Comparison of ENCODE assay signal across 3 fruit fly cellular contexts in genomic region chr3L:7249167-7249566, dm6.
TF ChIP-seq lines count a peak whose summit lies in the region.

TSS of gene Cdc27 (minus strand) at chr3L:7249340.

TF ChIP-seq in whole organism, embryonic, 481 proteins besides CTCF, POLR2A, EP300 and RAD21 (continued from another document and continues in another):
- TF ChIP-seq CG9932 (GFP tag; IDR thresholded peaks at IDR 0.05; lab: Robert Waterston, UW) = peak; percentile 72
- no peak for TF ChIP-seq CG11456 (GFP tag; IDR thresholded peaks at IDR 0.05; lab: Robert Waterston, UW)
- TF ChIP-seq fu2 (GFP tag; optimal IDR thresholded peaks at IDR 0.05; lab: Kevin White, UChicago) = peak; percentile 9
- TF ChIP-seq Mes4 (GFP tag; optimal IDR thresholded peaks at IDR 0.05; lab: Kevin White, UChicago) = peak; percentile 22
- no peak for TF ChIP-seq Adf1 (GFP tag; IDR thresholded peaks at IDR 0.05; lab: Robert Waterston, UW)
- TF ChIP-seq CG11560 (tag; IDR thresholded peaks at IDR 0.05; lab: Robert Waterston, UW) = peak; percentile 30; the same call in 1 of the 3 replicates
- peak; percentile 29 for TF ChIP-seq chn (GFP tag; optimal IDR thresholded peaks at IDR 0.05; lab: Kevin White, UChicago)
- no peak for TF ChIP-seq CG6683 (GFP tag; optimal IDR thresholded peaks at IDR 0.05; lab: Kevin White, UChicago)
- no peak for TF ChIP-seq her (GFP tag; optimal IDR thresholded peaks at IDR 0.05; lab: Kevin White, UChicago)
- TF ChIP-seq CG12104 (GFP tag; optimal IDR thresholded peaks at IDR 0.05; lab: Kevin White, UChicago) = no peak
- TF ChIP-seq p53 (GFP tag; optimal IDR thresholded peaks at IDR 0.05; lab: Kevin White, UChicago) = no peak
- peak; percentile 10 for TF ChIP-seq maf-S (GFP tag; optimal IDR thresholded peaks at IDR 0.05; lab: Kevin White, UChicago)
- TF ChIP-seq CG18599 (GFP tag; optimal IDR thresholded peaks at IDR 0.05; lab: Kevin White, UChicago) = no peak
- no peak for TF ChIP-seq B-H2 (GFP tag; optimal IDR thresholded peaks at IDR 0.05; lab: Kevin White, UChicago)
- no peak for TF ChIP-seq CG13296 (GFP tag; optimal IDR thresholded peaks at IDR 0.05; lab: Kevin White, UChicago)
- peak in 1 of 2 experiments; percentile 4 for TF ChIP-seq crp (GFP tag; optimal IDR thresholded peaks at IDR 0.05; lab: Kevin White, UChicago)
- peak; percentile 67 for TF ChIP-seq stwl (tag; optimal IDR thresholded peaks at IDR 0.05; lab: Kevin White, UChicago)
- no peak for TF ChIP-seq pho (GFP tag; optimal IDR thresholded peaks at IDR 0.05; lab: Kevin White, UChicago)
- TF ChIP-seq Antp (GFP tag; optimal IDR thresholded peaks at IDR 0.05; lab: Kevin White, UChicago) = peak; percentile 15
- no peak for TF ChIP-seq rib (GFP tag; IDR thresholded peaks at IDR 0.05; lab: Robert Waterston, UW)
- peak; percentile 60 for TF ChIP-seq dm (GFP tag; optimal IDR thresholded peaks at IDR 0.05; lab: Kevin White, UChicago)
- peak; percentile 13 for TF ChIP-seq CG18619 (GFP tag; optimal IDR thresholded peaks at IDR 0.05; lab: Kevin White, UChicago)
- no peak for TF ChIP-seq pum (GFP tag; optimal IDR thresholded peaks at IDR 0.05; lab: Kevin White, UChicago)
- TF ChIP-seq sqz (GFP tag; optimal IDR thresholded peaks at IDR 0.05; lab: Kevin White, UChicago) = no peak
- no peak for TF ChIP-seq CG17612 (GFP tag; IDR thresholded peaks at IDR 0.05; lab: Robert Waterston, UW)
- TF ChIP-seq pfk (GFP tag; optimal IDR thresholded peaks at IDR 0.05; lab: Kevin White, UChicago) = no peak
- TF ChIP-seq PHDP (tag; optimal IDR thresholded peaks at IDR 0.05; lab: Kevin White, UChicago) = peak; percentile 34
- no peak for TF ChIP-seq CG5245 (GFP tag; optimal IDR thresholded peaks at IDR 0.05; lab: Kevin White, UChicago)
- no peak for TF ChIP-seq CG3163 (GFP tag; optimal IDR thresholded peaks at IDR 0.05; lab: Kevin White, UChicago)
- TF ChIP-seq inv (GFP tag; IDR thresholded peaks at IDR 0.05; lab: Robert Waterston, UW; ENCODE audit: partially characterized antibody) = peak; percentile 64
- TF ChIP-seq CG14860 (GFP tag; IDR thresholded peaks at IDR 0.05; lab: Robert Waterston, UW; ENCODE audit: partially characterized antibody) = peak; percentile 74
- TF ChIP-seq TFAM (GFP tag; optimal IDR thresholded peaks at IDR 0.05; lab: Kevin White, UChicago) = no peak
- no peak for TF ChIP-seq CG30431 (GFP tag; optimal IDR thresholded peaks at IDR 0.05; lab: Kevin White, UChicago)
- peak; percentile 28 for TF ChIP-seq unpg (GFP tag; optimal IDR thresholded peaks at IDR 0.05; lab: Kevin White, UChicago)
- peak; percentile 24 for TF ChIP-seq Dad (GFP tag; optimal IDR thresholded peaks at IDR 0.05; lab: Kevin White, UChicago)
- no peak for TF ChIP-seq toy (GFP tag; IDR thresholded peaks at IDR 0.05; lab: Robert Waterston, UW)
- no peak for TF ChIP-seq CG12071 (GFP tag; optimal IDR thresholded peaks at IDR 0.05; lab: Kevin White, UChicago)
- no peak for TF ChIP-seq Hr39 (optimal IDR thresholded peaks at IDR 0.05; lab: Kevin White, UChicago)
- TF ChIP-seq Drgx (GFP tag; IDR thresholded peaks at IDR 0.05; lab: Robert Waterston, UW) = peak; percentile 28; the same call in 1 of the 2 replicates
- TF ChIP-seq CG15514 (GFP tag; optimal IDR thresholded peaks at IDR 0.05; lab: Kevin White, UChicago) = peak; percentile 60
- TF ChIP-seq Chrac-16 (GFP tag; optimal IDR thresholded peaks at IDR 0.05; lab: Kevin White, UChicago) = peak; percentile 39
- TF ChIP-seq CG15011 (GFP tag; optimal IDR thresholded peaks at IDR 0.05; lab: Kevin White, UChicago) = no peak
- no peak for TF ChIP-seq CG10543 (GFP tag; optimal IDR thresholded peaks at IDR 0.05; lab: Kevin White, UChicago)
- TF ChIP-seq Usf (GFP tag; optimal IDR thresholded peaks at IDR 0.05; lab: Kevin White, UChicago) = no peak
- no peak for TF ChIP-seq mirr (GFP tag; optimal IDR thresholded peaks at IDR 0.05; lab: Kevin White, UChicago)

TF ChIP-seq in whole organism, prepupa, 60 proteins besides CTCF, POLR2A, EP300 and RAD21 (continued from another document):
- TF ChIP-seq CG9139 (GFP tag; optimal IDR thresholded peaks at IDR 0.05; lab: Kevin White, UChicago) = no peak
- peak; percentile 28 for TF ChIP-seq lz (GFP tag; optimal IDR thresholded peaks at IDR 0.05; lab: Kevin White, UChicago)
- TF ChIP-seq fkh (GFP tag; optimal IDR thresholded peaks at IDR 0.05; lab: Kevin White, UChicago) = peak; percentile 15
- TF ChIP-seq esn (GFP tag; optimal IDR thresholded peaks at IDR 0.05; lab: Kevin White, UChicago) = peak; percentile 39
- TF ChIP-seq Sox14 (GFP tag; optimal IDR thresholded peaks at IDR 0.05; lab: Kevin White, UChicago) = peak; percentile 44
- peak; percentile 21 for TF ChIP-seq Hr39 (GFP tag; optimal IDR thresholded peaks at IDR 0.05; lab: Kevin White, UChicago)
- TF ChIP-seq CG3919 (GFP tag; optimal IDR thresholded peaks at IDR 0.05; lab: Kevin White, UChicago) = peak; percentile 12
- peak; percentile 24 for TF ChIP-seq CG10631 (GFP tag; optimal IDR thresholded peaks at IDR 0.05; lab: Kevin White, UChicago)
- no peak for TF ChIP-seq CG6792 (GFP tag; optimal IDR thresholded peaks at IDR 0.05; lab: Kevin White, UChicago)

TF ChIP-seq in whole organism, wandering third instar larva, 38 proteins besides CTCF, POLR2A, EP300 and RAD21 (continued from another document):
- no peak for TF ChIP-seq Dfd (GFP tag; optimal IDR thresholded peaks at IDR 0.05; lab: Kevin White, UChicago)
- TF ChIP-seq fru (GFP tag; optimal IDR thresholded peaks at IDR 0.05; lab: Kevin White, UChicago) = no peak
- no peak for TF ChIP-seq dsf (GFP tag; optimal IDR thresholded peaks at IDR 0.05; lab: Kevin White, UChicago; ENCODE audit: borderline replicate concordance)
- no peak for TF ChIP-seq usp (GFP tag; optimal IDR thresholded peaks at IDR 0.05; lab: Kevin White, UChicago)
- TF ChIP-seq tai (GFP tag; optimal IDR thresholded peaks at IDR 0.05; lab: Kevin White, UChicago) = no peak
- peak; percentile 25 for TF ChIP-seq CG9705 (GFP tag; optimal IDR thresholded peaks at IDR 0.05; lab: Kevin White, UChicago)
- TF ChIP-seq woc (GFP tag; optimal IDR thresholded peaks at IDR 0.05; lab: Kevin White, UChicago) = peak; percentile 49
- no peak for TF ChIP-seq CG32264 (GFP tag; optimal IDR thresholded peaks at IDR 0.05; lab: Kevin White, UChicago)
- TF ChIP-seq CrebA (GFP tag; optimal IDR thresholded peaks at IDR 0.05; lab: Kevin White, UChicago; ENCODE audit: borderline replicate concordance) = no peak
- no peak for TF ChIP-seq Myc (optimal IDR thresholded peaks at IDR 0.05; lab: Kevin White, UChicago)
